Worm (Caenorhabditis elegans) whole organism, late embryonic: ENCODE measurements around the gene dnj-11.

Source experiments
- C08G9.2 ChIP-seq: sonication (generic microtip); optimal IDR thresholded peaks from 2 replicates; lab custom pipeline; 2016; ENCODE audit warnings: mild to moderate bottlenecking, missing genetic modification characterization, moderate library complexity, missing compliant biosample characterization
- C38D4.7 ChIP-seq: fragments of 200-800 bp; sonication (Bioruptor generic); optimal IDR thresholded peaks from 2 replicates; lab custom pipeline; 2018; ENCODE audit warnings: mild to moderate bottlenecking, missing genetic modification characterization, moderate library complexity, missing compliant biosample characterization
- Y22D7AL.16 ChIP-seq: sonication (generic microtip); optimal IDR thresholded peaks from 2 replicates; lab custom pipeline; 2016; ENCODE audit warnings: missing genetic modification characterization, missing compliant biosample characterization
- ahr-1 ChIP-seq: sonication (generic microtip); optimal IDR thresholded peaks from 2 replicates; lab custom pipeline; 2016; ENCODE audit warnings: missing genetic modification characterization, missing compliant biosample characterization
- ceh-18 ChIP-seq: sonication (generic microtip); optimal IDR thresholded peaks from 2 replicates; lab custom pipeline; 2016; ENCODE audit warnings: missing genetic modification characterization, missing compliant biosample characterization
- ceh-24 ChIP-seq: sonication (generic microtip); optimal IDR thresholded peaks from 2 replicates; lab custom pipeline; 2016; ENCODE audit warnings: mild to moderate bottlenecking, missing genetic modification characterization, missing compliant biosample characterization
- ceh-31 ChIP-seq: sonication (generic microtip); optimal IDR thresholded peaks from 2 replicates; lab custom pipeline; 2016; ENCODE audit warnings: missing genetic modification characterization, missing compliant biosample characterization
- ceh-45 ChIP-seq: fragments of 200-800 bp; sonication (Bioruptor generic); IDR thresholded peaks from 2 replicates; pipeline ENCODE4 v1.3.6; 2022; ENCODE audit warnings: missing genetic modification reagents, missing genetic modification characterization, missing compliant biosample characterization
- ceh-48 ChIP-seq: sonication (generic microtip); optimal IDR thresholded peaks from 2 replicates; lab custom pipeline; 2016; ENCODE audit warnings: missing genetic modification characterization, inconsistent platforms, missing compliant biosample characterization
- ceh-6 ChIP-seq: fragments of 200-800 bp; sonication (Bioruptor generic); optimal IDR thresholded peaks from 2 replicates; lab custom pipeline; 2018; ENCODE audit warnings: mild to moderate bottlenecking, missing genetic modification characterization, missing compliant biosample characterization
- ceh-9 ChIP-seq: sonication (generic microtip); optimal IDR thresholded peaks from 2 replicates; lab custom pipeline; 2016; ENCODE audit warnings: mild to moderate bottlenecking, missing genetic modification characterization, inconsistent platforms, missing compliant biosample characterization
- dmd-4 ChIP-seq: sonication (generic microtip); optimal IDR thresholded peaks from 2 replicates; lab custom pipeline; 2016; ENCODE audit warnings: borderline replicate concordance, missing genetic modification characterization, missing compliant biosample characterization
- elt-2 ChIP-seq: sonication (generic microtip); optimal IDR thresholded peaks from 2 replicates; lab custom pipeline; 2016; ENCODE audit warnings: missing genetic modification reagents, missing genetic modification characterization, missing compliant biosample characterization
- elt-4 ChIP-seq: sonication (generic microtip); optimal IDR thresholded peaks from 2 replicates; lab custom pipeline; 2016; ENCODE audit warnings: missing genetic modification characterization, missing compliant biosample characterization
- eyg-1 ChIP-seq: sonication (generic microtip); optimal IDR thresholded peaks from 2 replicates; lab custom pipeline; 2016; ENCODE audit warnings: missing genotype, missing genetic modification characterization, missing compliant biosample characterization
- fax-1 ChIP-seq: sonication (generic microtip); optimal IDR thresholded peaks from 2 replicates; lab custom pipeline; 2016; ENCODE audit warnings: missing genotype, missing genetic modification characterization, missing compliant biosample characterization
- fkh-6 ChIP-seq: sonication (generic microtip); optimal IDR thresholded peaks from 2 replicates; lab custom pipeline; 2016; ENCODE audit warnings: missing genetic modification characterization, missing compliant biosample characterization
- gmeb-2 ChIP-seq: sonication (generic microtip); optimal IDR thresholded peaks from 2 replicates; lab custom pipeline; 2016; ENCODE audit warnings: missing genetic modification characterization, inconsistent platforms, missing compliant biosample characterization
- hlh-15 ChIP-seq: sonication (generic microtip); optimal IDR thresholded peaks from 2 replicates; lab custom pipeline; 2016; ENCODE audit warnings: missing genetic modification characterization, missing compliant biosample characterization
- hlh-30 ChIP-seq: sonication (generic microtip); optimal IDR thresholded peaks from 2 replicates; lab custom pipeline; 2017; ENCODE audit warnings: antibody characterized with exemption, missing genetic modification characterization, missing compliant biosample characterization; ENCODE audit not compliant: insufficient read depth
- hlh-6 ChIP-seq: sonication (generic microtip); optimal IDR thresholded peaks from 2 replicates; lab custom pipeline; 2016; ENCODE audit warnings: missing genotype, missing genetic modification characterization, missing compliant biosample characterization
- lim-6 ChIP-seq: sonication (generic microtip); optimal IDR thresholded peaks from 2 replicates; lab custom pipeline; 2016; ENCODE audit warnings: missing genetic modification characterization, missing compliant biosample characterization
- lin-11 ChIP-seq: fragments of 200-800 bp; sonication (Bioruptor generic); optimal IDR thresholded peaks from 2 replicates; lab custom pipeline; 2018; ENCODE audit warnings: mild to moderate bottlenecking, missing genetic modification characterization, missing compliant biosample characterization
- mec-3 ChIP-seq: sonication (generic microtip); optimal IDR thresholded peaks from 2 replicates; lab custom pipeline; 2016; ENCODE audit warnings: borderline replicate concordance, missing genetic modification characterization, missing compliant biosample characterization
- nhr-11 ChIP-seq: fragments of 150-350 bp; optimal IDR thresholded peaks from 2 replicates; lab custom pipeline; 2014; ENCODE audit warnings: missing biosample characterization, missing genetic modification characterization
- nhr-232 ChIP-seq: sonication (generic microtip); optimal IDR thresholded peaks from 2 replicates; lab custom pipeline; 2016; ENCODE audit warnings: missing genetic modification characterization, missing compliant biosample characterization
- odd-2 ChIP-seq: sonication (generic microtip); optimal IDR thresholded peaks from 2 replicates; lab custom pipeline; 2017; ENCODE audit warnings: antibody characterized with exemption, mild to moderate bottlenecking, missing genetic modification characterization, missing compliant biosample characterization
- pag-3 ChIP-seq: sonication (generic microtip); optimal IDR thresholded peaks from 2 replicates; lab custom pipeline; 2016; ENCODE audit warnings: missing compliant biosample characterization, missing genetic modification characterization, borderline replicate concordance
- pha-2 ChIP-seq: sonication (generic microtip); optimal IDR thresholded peaks from 2 replicates; lab custom pipeline; 2017; ENCODE audit warnings: mild to moderate bottlenecking, missing genetic modification characterization, missing compliant biosample characterization
- pha-4 ChIP-seq: fragments of 150-350 bp; optimal IDR thresholded peaks from 2 replicates; lab custom pipeline; 2018; ENCODE audit warnings: missing biosample characterization, missing genetic modification reagents, missing genetic modification characterization
- pros-1 ChIP-seq: fragments of 150-350 bp; optimal IDR thresholded peaks from 2 replicates; lab custom pipeline; 2014; ENCODE audit warnings: missing biosample characterization, missing genetic modification reagents, missing genetic modification characterization
- ref-2 ChIP-seq: sonication (generic microtip); optimal IDR thresholded peaks from 2 replicates; lab custom pipeline; 2016; ENCODE audit warnings: missing genetic modification characterization, missing compliant biosample characterization
- rnt-1 ChIP-seq: sonication (generic microtip); optimal IDR thresholded peaks from 2 replicates; lab custom pipeline; 2016; ENCODE audit warnings: missing genetic modification characterization, missing compliant biosample characterization
- sdc-2 ChIP-seq: sonication (generic microtip); optimal IDR thresholded peaks from 2 replicates; lab custom pipeline; 2016; ENCODE audit warnings: missing genotype, missing genetic modification characterization, missing compliant biosample characterization
- sox-2 ChIP-seq: fragments of 200-800 bp; sonication (Bioruptor generic); IDR thresholded peaks from 2 replicates; pipeline ENCODE4 v1.3.6; 2022; ENCODE audit warnings: missing genetic modification reagents, missing genetic modification characterization, missing compliant biosample characterization
- sox-4 ChIP-seq: sonication (generic microtip); optimal IDR thresholded peaks from 2 replicates; lab custom pipeline; 2017; ENCODE audit warnings: mild to moderate bottlenecking, missing genetic modification characterization, inconsistent platforms, missing compliant biosample characterization
- tbx-7 ChIP-seq: sonication (generic microtip); optimal IDR thresholded peaks from 2 replicates; lab custom pipeline; 2016; ENCODE audit warnings: missing genotype, missing genetic modification characterization, missing compliant biosample characterization
- ttx-3 ChIP-seq: sonication (generic microtip); optimal IDR thresholded peaks from 2 replicates; lab custom pipeline; 2016; ENCODE audit warnings: missing genetic modification reagents, missing genetic modification characterization, missing compliant biosample characterization
- unc-3 ChIP-seq, 2 experiments: fragments of 200-800 bp in 1 of 2; sonication (Bioruptor generic) in 1 of 2; sonication (generic microtip) in 1 of 2; conservative IDR thresholded peaks in 1 of 2; optimal IDR thresholded peaks in 1 of 2; 2 replicates each; pipeline versions ENCODE4 v1.3.6 to Lab custom; 2016 to 2022; ENCODE audit warnings: missing compliant biosample characterization in 2 of 2, missing genetic modification characterization in 2 of 2, missing genetic modification reagents in 1 of 2
- unc-42 ChIP-seq: sonication (generic microtip); optimal IDR thresholded peaks from 2 replicates; lab custom pipeline; 2016; ENCODE audit warnings: missing genotype, missing genetic modification characterization, missing compliant biosample characterization
- unc-55 ChIP-seq: sonication (generic microtip); optimal IDR thresholded peaks from 2 replicates; lab custom pipeline; 2017; ENCODE audit warnings: missing biosample characterization, missing genetic modification reagents, missing genetic modification characterization
- unc-86 ChIP-seq: sonication (generic microtip); optimal IDR thresholded peaks from 2 replicates; lab custom pipeline; 2016; ENCODE audit warnings: missing genetic modification characterization, missing compliant biosample characterization
- ztf-16 ChIP-seq: sonication (generic microtip); optimal IDR thresholded peaks from 2 replicates; lab custom pipeline; 2017; ENCODE audit warnings: missing genetic modification characterization, missing compliant biosample characterization

Gene dnj-11

DNA sequence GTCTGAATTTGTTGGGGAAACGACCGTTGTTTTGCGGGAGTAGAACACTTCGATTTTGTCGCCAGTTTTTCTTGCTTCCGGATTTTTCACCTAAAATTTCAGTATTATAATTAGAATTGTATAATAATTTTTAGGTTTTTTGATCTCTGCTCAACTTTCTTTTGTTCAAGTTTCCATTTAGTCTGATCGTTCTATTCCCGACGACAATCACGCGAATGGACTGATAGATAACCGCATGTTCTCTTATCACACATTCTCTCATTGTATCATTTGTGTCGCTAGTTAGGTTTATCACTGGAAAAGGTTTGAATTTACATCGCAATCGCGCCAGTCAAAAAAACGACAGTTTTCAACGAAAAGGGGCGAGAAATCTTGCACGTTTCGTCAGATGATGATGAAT is 30.8 kb upstream of the dnj-11 start:
- TF ChIP-seq elt-2 (tag; lab: Kevin White, UChicago) = peak; percentile 86
- no peak for TF ChIP-seq ttx-3 (tag; lab: Kevin White, UChicago)

DNA sequence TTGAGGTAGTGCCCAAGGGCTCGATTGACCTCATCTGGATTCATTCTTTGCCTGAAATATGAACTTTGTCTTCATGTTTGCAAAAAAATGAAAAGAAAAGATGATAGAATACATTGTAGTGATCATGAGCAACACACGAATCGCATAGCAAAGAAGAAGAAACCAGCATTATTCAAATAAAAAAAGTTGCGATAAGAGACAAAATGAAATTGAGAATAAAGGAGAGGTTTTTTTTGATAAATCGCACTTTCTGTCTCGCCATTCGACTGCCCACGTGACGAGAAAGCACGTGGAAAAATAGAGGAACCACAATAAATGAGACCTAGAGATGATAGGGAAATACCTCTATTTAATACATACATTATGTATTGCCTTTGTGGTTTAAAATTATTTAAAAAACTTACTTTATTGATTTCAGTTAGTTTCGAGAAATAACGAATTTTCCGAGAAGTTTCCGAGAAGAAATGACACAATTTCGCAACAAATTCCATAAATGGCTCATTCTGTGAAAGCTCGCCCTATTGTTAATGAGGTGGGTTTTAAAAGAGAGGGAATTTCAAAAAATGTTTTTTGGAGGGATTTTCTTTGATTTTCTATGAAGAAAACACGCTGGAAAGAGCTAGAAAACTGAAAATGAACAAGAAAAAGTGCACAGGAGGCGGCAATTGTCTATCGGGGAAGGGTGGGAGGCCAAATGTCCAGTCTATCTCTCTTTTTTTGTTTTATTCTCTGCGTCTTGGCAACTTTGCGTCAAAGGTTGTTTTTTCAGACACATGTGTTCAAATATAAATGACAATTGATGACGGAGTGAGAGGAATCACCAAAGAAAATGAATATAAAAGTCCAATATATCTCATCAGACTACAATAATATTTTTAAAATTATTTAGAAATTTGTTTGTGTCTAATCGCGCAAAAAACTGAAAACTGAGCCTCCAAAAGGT is 30.0 kb upstream of the dnj-11 start, which contains the start of gene paqr-1:
paqr-1 (minus strand) TSS at position 51 of the 943 bp plus-strand sequence.
- TF ChIP-seq unc-42 (tag; lab: Kevin White, UChicago) = peak; percentile 15
- TF ChIP-seq elt-4 (tag; lab: Kevin White, UChicago) = no peak
- no peak for TF ChIP-seq gmeb-2 (tag; lab: Kevin White, UChicago)
- peak; percentile 50 for TF ChIP-seq hlh-30 (tag; lab: Kevin White, UChicago)
- TF ChIP-seq sox-2 = no peak
- no peak for TF ChIP-seq ceh-45 (GFP tag; lab: Robert Waterston, UW)
- TF ChIP-seq ceh-31 (tag; lab: Kevin White, UChicago) = peak; percentile 21

DNA sequence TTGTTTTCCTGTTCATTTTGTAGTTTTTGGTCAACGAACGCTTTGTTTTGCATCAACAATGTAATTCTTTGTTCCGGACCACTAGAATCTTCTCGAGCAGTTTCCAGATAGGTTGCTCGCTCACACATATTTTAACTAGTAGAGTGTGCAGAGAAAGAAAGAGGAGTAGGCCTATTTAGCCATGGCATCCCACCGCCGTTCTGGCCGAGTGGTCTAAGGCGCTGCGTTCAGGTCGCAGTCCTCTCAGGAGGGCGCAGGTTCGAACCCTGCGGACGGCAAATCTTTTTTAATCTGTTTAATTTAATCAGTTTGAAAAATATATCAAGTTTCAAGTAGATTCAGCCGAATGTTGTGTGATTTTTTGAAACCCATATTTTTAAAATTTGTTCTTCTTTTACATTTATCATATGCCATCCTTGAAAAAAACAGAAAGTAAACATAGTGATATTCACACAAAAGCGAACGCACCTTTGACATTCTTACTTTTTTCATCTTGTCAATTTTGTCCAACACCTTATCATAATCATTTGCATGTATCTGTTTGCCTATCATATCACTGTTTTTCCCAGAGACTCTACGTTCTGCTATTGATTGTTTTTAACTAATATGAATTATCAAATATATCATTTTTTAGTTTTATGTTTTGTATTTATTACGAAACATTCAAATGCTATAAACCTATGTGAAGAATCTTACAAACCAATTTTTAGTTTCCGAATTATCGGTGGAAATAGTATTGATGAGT is 28.9 kb upstream of the dnj-11 start, which contains the start of gene try-3:
try-3 (plus strand) TSS at position 532 of the 745 bp plus-strand sequence.
- no peak for TF ChIP-seq Y22D7AL.16 (tag; lab: Kevin White, UChicago)
- TF ChIP-seq nhr-11 (tag; lab: Kevin White, UChicago) = no peak
- TF ChIP-seq ref-2 (tag; lab: Kevin White, UChicago) = peak; percentile 43
- no peak for TF ChIP-seq hlh-15 (tag; lab: Kevin White, UChicago)
- peak; percentile 58 for TF ChIP-seq ceh-6 (GFP tag; lab: Kevin White, UChicago)
- no peak for TF ChIP-seq hlh-6 (tag; lab: Kevin White, UChicago)
- TF ChIP-seq ceh-48 (tag; lab: Kevin White, UChicago) = no peak
- TF ChIP-seq fkh-6 (tag; lab: Kevin White, UChicago) = no peak
- TF ChIP-seq ahr-1 = peak; percentile 16
- TF ChIP-seq dmd-4 (tag; lab: Kevin White, UChicago) = no peak
- TF ChIP-seq unc-55 (GFP tag; lab: Kevin White, UChicago) = no peak
- peak; percentile 14 for TF ChIP-seq sdc-2 (tag; lab: Kevin White, UChicago)
- TF ChIP-seq eyg-1 (tag; lab: Kevin White, UChicago) = peak; percentile 36
- TF ChIP-seq gmeb-2 (tag; lab: Kevin White, UChicago) = peak; percentile 51
- TF ChIP-seq tbx-7 (tag; lab: Kevin White, UChicago) = no peak
- peak; percentile 55 for TF ChIP-seq sox-4 (tag; lab: Kevin White, UChicago)
- TF ChIP-seq ceh-45 (GFP tag; lab: Robert Waterston, UW) = no peak
- TF ChIP-seq unc-86 (tag; lab: Kevin White, UChicago) = no peak
- TF ChIP-seq pros-1 (tag; lab: Kevin White, UChicago) = peak; percentile 23
- peak; percentile 25 for TF ChIP-seq odd-2 (tag; lab: Kevin White, UChicago)
- no peak for TF ChIP-seq lim-6
- peak; percentile 17 for TF ChIP-seq C08G9.2 (tag; lab: Kevin White, UChicago)
- no peak for TF ChIP-seq rnt-1 (tag; lab: Kevin White, UChicago)
- TF ChIP-seq ceh-18 (tag; lab: Kevin White, UChicago) = peak; percentile 17
- no peak for TF ChIP-seq ceh-24 (tag; lab: Kevin White, UChicago)
- TF ChIP-seq unc-3 (GFP tag; conservative IDR thresholded peaks at IDR 0.05; lab: Robert Waterston, UW) = peak; percentile 43; the same call in 1 of the 2 replicates
- peak; percentile 31 for TF ChIP-seq unc-3 (tag; optimal IDR thresholded peaks at IDR 0.05; lab: Kevin White, UChicago)
- no peak for TF ChIP-seq hlh-30 (tag; lab: Kevin White, UChicago)
- TF ChIP-seq unc-42 (tag; lab: Kevin White, UChicago) = no peak
- no peak for TF ChIP-seq ceh-9 (tag; lab: Kevin White, UChicago)
- TF ChIP-seq lin-11 (tag; lab: Kevin White, UChicago) = peak; percentile 56
- TF ChIP-seq pag-3 (tag; lab: Kevin White, UChicago) = no peak
- peak; percentile 20 for TF ChIP-seq fax-1 (tag; lab: Kevin White, UChicago)
- TF ChIP-seq pha-2 (tag; lab: Kevin White, UChicago) = peak; percentile 47
- TF ChIP-seq mec-3 (tag; lab: Kevin White, UChicago) = no peak
- no peak for TF ChIP-seq pha-4 (tag; lab: Kevin White, UChicago)
- TF ChIP-seq ceh-31 (tag; lab: Kevin White, UChicago) = peak; percentile 71
- TF ChIP-seq nhr-232 (tag; lab: Kevin White, UChicago) = peak; percentile 53
- TF ChIP-seq C38D4.7 (GFP tag; lab: Kevin White, UChicago) = peak; percentile 34
- peak; percentile 77 for TF ChIP-seq elt-2 (tag; lab: Kevin White, UChicago)
- peak; percentile 67 for TF ChIP-seq ztf-16 (tag; lab: Kevin White, UChicago)
